Worm (Caenorhabditis elegans) whole organism, L4 larva: ENCODE results near the gene C08A9.3.
"Not testable (repeated sequence)": the region's sequence is repeated elsewhere in the genome, so short reads cannot be mapped to it uniquely, and the experiment has no call there.

Experiments used
- D1046.2 ChIP-seq: fragments of 200-800 bp; sonication (Bioruptor generic); IDR thresholded peaks from 2 replicates; pipeline ENCODE4 v1.3.6; 2022; ENCODE audit warnings: missing genetic modification characterization, missing compliant biosample characterization
- F10B5.3 ChIP-seq: sonication (generic microtip); optimal IDR thresholded peaks from 2 replicates; lab custom pipeline; 2016; ENCODE audit warnings: mild to moderate bottlenecking, missing genetic modification characterization, missing compliant biosample characterization
- F37D6.2 ChIP-seq: sonication (generic microtip); optimal IDR thresholded peaks from 2 replicates; lab custom pipeline; 2016; ENCODE audit warnings: mild to moderate bottlenecking, missing genetic modification characterization, missing compliant biosample characterization
- R02D3.7 ChIP-seq: fragments of 150-350 bp; sonication (generic microtip); optimal IDR thresholded peaks from 3 replicates; lab custom pipeline; 2014; ENCODE audit warnings: missing biosample characterization, missing genetic modification characterization
- Y105C5A.15 ChIP-seq: fragments of 200-800 bp; sonication (Bioruptor generic); IDR thresholded peaks from 2 replicates; pipeline ENCODE4 v1.3.6; 2022; ENCODE audit warnings: missing genetic modification characterization, missing compliant biosample characterization
- Y75B8A.6 ChIP-seq: fragments of 200-800 bp; sonication (Bioruptor generic); IDR thresholded peaks from 2 replicates; pipeline ENCODE4 v1.3.6; 2022; ENCODE audit warnings: missing genetic modification reagents, missing genetic modification characterization, missing compliant biosample characterization
- ZK337.2 ChIP-seq: fragments of 200-800 bp; sonication (Bioruptor generic); IDR thresholded peaks from 2 replicates; pipeline ENCODE4 v1.3.6; 2022; ENCODE audit warnings: missing genetic modification reagents, missing genetic modification characterization, missing compliant biosample characterization
- aly-2 ChIP-seq: sonication (generic microtip); optimal IDR thresholded peaks from 2 replicates; lab custom pipeline; 2018; ENCODE audit warnings: missing biosample characterization, missing genetic modification characterization
- arid-1 ChIP-seq: fragments of 200-800 bp; sonication (Bioruptor generic); conservative IDR thresholded peaks from 2 replicates; pipeline ENCODE4 v1.3.6; 2022; ENCODE audit warnings: missing genetic modification reagents, missing genetic modification characterization, missing compliant biosample characterization
- ceh-62 ChIP-seq: sonication (generic microtip); optimal IDR thresholded peaks from 2 replicates; lab custom pipeline; 2017; ENCODE audit warnings: missing biosample characterization, missing genetic modification characterization
- ceh-82 ChIP-seq: sonication (generic microtip); optimal IDR thresholded peaks from 2 replicates; lab custom pipeline; 2017; ENCODE audit warnings: missing biosample characterization, missing genetic modification characterization
- ces-1 ChIP-seq: fragments of 150-350 bp; sonication (generic microtip); optimal IDR thresholded peaks from 4 replicates; lab custom pipeline; 2014; ENCODE audit warnings: missing biosample characterization, missing genetic modification reagents, missing genetic modification characterization
- cey-2 ChIP-seq: sonication (generic microtip); optimal IDR thresholded peaks from 3 replicates; lab custom pipeline; 2017; ENCODE audit warnings: missing genetic modification characterization, mild to moderate bottlenecking, missing compliant biosample characterization, antibody characterized with exemption, borderline replicate concordance; ENCODE audit not compliant: insufficient read depth
- daf-8 ChIP-seq: fragments of 200-800 bp; sonication (Bioruptor generic); IDR thresholded peaks from 2 replicates; pipeline ENCODE4 v1.3.6; 2022; ENCODE audit warnings: missing genetic modification characterization, missing compliant biosample characterization
- dmd-6 ChIP-seq: fragments of 200-800 bp; sonication (Bioruptor generic); IDR thresholded peaks from 2 replicates; pipeline ENCODE4 v1.3.6; 2022; ENCODE audit warnings: missing genetic modification reagents, missing genetic modification characterization, missing compliant biosample characterization
- dmd-8 ChIP-seq: fragments of 200-800 bp; sonication (Bioruptor generic); IDR thresholded peaks from 2 replicates; pipeline ENCODE4 v1.3.6; 2022; ENCODE audit warnings: missing genetic modification characterization, missing compliant biosample characterization
- dve-1 ChIP-seq: sonication (generic microtip); optimal IDR thresholded peaks from 2 replicates; lab custom pipeline; 2017; ENCODE audit warnings: antibody characterized with exemption, mild to moderate bottlenecking, missing genetic modification characterization, missing compliant biosample characterization; ENCODE audit not compliant: insufficient read depth
- hif-1 ChIP-seq, 2 experiments: sonication (generic microtip); optimal IDR thresholded peaks; 2 replicates each; lab custom pipeline; 2016 to 2017; ENCODE audit warnings: missing compliant biosample characterization in 2 of 2, missing genetic modification characterization in 2 of 2, missing genetic modification reagents in 2 of 2, missing genotype in 2 of 2, mild to moderate bottlenecking in 1 of 2
- lin-15B ChIP-seq: fragments of 150-350 bp; sonication (generic microtip); optimal IDR thresholded peaks from 3 replicates; lab custom pipeline; 2014; ENCODE audit warnings: missing biosample characterization, missing genetic modification characterization
- lin-39 ChIP-seq: fragments of 150-350 bp; optimal IDR thresholded peaks from 2 replicates; lab custom pipeline; 2014; ENCODE audit warnings: missing biosample characterization, missing genetic modification reagents, missing genetic modification characterization
- madf-5 ChIP-seq, 2 experiments: fragments of 200-800 bp; sonication (Bioruptor generic); IDR thresholded peaks; 2 replicates each; pipeline ENCODE4 v1.3.6; 2022; ENCODE audit warnings: missing compliant biosample characterization in 2 of 2, missing genetic modification characterization in 2 of 2
- madf-9 ChIP-seq: fragments of 200-800 bp; sonication (Bioruptor generic); conservative IDR thresholded peaks from 2 replicates; pipeline ENCODE4 v1.3.6; 2022; ENCODE audit warnings: missing genetic modification reagents, missing genetic modification characterization, missing compliant biosample characterization
- mdl-1 ChIP-seq, 2 experiments: fragments of 150-350 bp in 1 of 2; sonication (generic microtip) in 1 of 2; optimal IDR thresholded peaks; 2 replicates each; lab custom pipeline; 2014 to 2017; ENCODE audit warnings: missing biosample characterization in 2 of 2, missing genetic modification characterization in 2 of 2
- mdt-29 ChIP-seq: fragments of 200-800 bp; sonication (Bioruptor generic); IDR thresholded peaks from 2 replicates; pipeline ENCODE4 v1.3.6; 2022; ENCODE audit warnings: missing genetic modification reagents, missing genetic modification characterization, missing compliant biosample characterization
- nhr-237 ChIP-seq: sonication (generic microtip); optimal IDR thresholded peaks from 2 replicates; lab custom pipeline; 2017; ENCODE audit warnings: missing biosample characterization, missing genetic modification characterization
- nhr-25 ChIP-seq: sonication (generic microtip); optimal IDR thresholded peaks from 2 replicates; lab custom pipeline; 2017; ENCODE audit warnings: missing genetic modification characterization, mild to moderate bottlenecking, missing compliant biosample characterization, antibody characterized with exemption, moderate library complexity, borderline replicate concordance; ENCODE audit not compliant: insufficient read depth
- nhr-42 ChIP-seq: fragments of 200-800 bp; sonication (Bioruptor generic); IDR thresholded peaks from 2 replicates; pipeline ENCODE4 v1.3.6; 2022; ENCODE audit warnings: missing genetic modification characterization, missing compliant biosample characterization
- nhr-6 ChIP-seq: fragments of 150-350 bp; optimal IDR thresholded peaks from 2 replicates; lab custom pipeline; 2014; ENCODE audit warnings: missing biosample characterization, missing genetic modification characterization
- nhr-76 ChIP-seq: fragments of 150-350 bp; optimal IDR thresholded peaks from 2 replicates; lab custom pipeline; 2014; ENCODE audit warnings: missing biosample characterization, missing genetic modification characterization
- php-3 ChIP-seq: fragments of 200-800 bp; sonication (Bioruptor generic); IDR thresholded peaks from 2 replicates; pipeline ENCODE4 v1.3.6; 2022; ENCODE audit warnings: missing genetic modification reagents, missing genetic modification characterization, missing compliant biosample characterization
- pqm-1 ChIP-seq: sonication (generic microtip); optimal IDR thresholded peaks from 2 replicates; lab custom pipeline; 2017; ENCODE audit warnings: missing biosample characterization, missing genetic modification characterization
- rbr-2 ChIP-seq: sonication (generic microtip); optimal IDR thresholded peaks from 2 replicates; lab custom pipeline; 2016; ENCODE audit warnings: missing genotype, missing genetic modification characterization, missing compliant biosample characterization
- skn-1 ChIP-seq: fragments of 150-350 bp; optimal IDR thresholded peaks from 2 replicates; lab custom pipeline; 2014; ENCODE audit warnings: missing biosample characterization, missing genetic modification characterization
- spr-1 ChIP-seq: sonication (generic microtip); optimal IDR thresholded peaks from 2 replicates; lab custom pipeline; 2016; ENCODE audit warnings: mild to moderate bottlenecking, missing genetic modification characterization, missing compliant biosample characterization
- unc-39 ChIP-seq: sonication (generic microtip); optimal IDR thresholded peaks from 2 replicates; lab custom pipeline; 2017; ENCODE audit warnings: missing biosample characterization, missing genetic modification characterization
- zfp-2 ChIP-seq: sonication (generic microtip); optimal IDR thresholded peaks from 2 replicates; lab custom pipeline; 2016; ENCODE audit warnings: mild to moderate bottlenecking, missing genetic modification characterization, missing compliant biosample characterization
- zip-11 ChIP-seq: fragments of 200-800 bp; sonication (Bioruptor generic); IDR thresholded peaks from 2 replicates; pipeline ENCODE4 v1.3.6; 2022; ENCODE audit warnings: missing genetic modification characterization, missing compliant biosample characterization

C08A9.3 gene

ce11 chrX:17135704-17136103 is 42.6 kb upstream of the C08A9.3 start (continued):
- TF ChIP-seq php-3: 0 out of 2 replicates have a peak, but pooled peaks have one; percentile 0
- no peak for TF ChIP-seq lin-15B (tag; lab: Kevin White, UChicago)
- no peak for TF ChIP-seq nhr-25
- no peak for TF ChIP-seq F10B5.3 (tag; lab: Kevin White, UChicago)
- no peak for TF ChIP-seq ZK337.2 (GFP tag; lab: Robert Waterston, UW)
- TF ChIP-seq spr-1: no peak
- no peak for TF ChIP-seq mdl-1 (tag; optimal IDR thresholded peaks at IDR 0.05; lab: Kevin White, UChicago)

- TF ChIP-seq lin-39 (tag; lab: Kevin White, UChicago) (no peak), rbr-2 (tag; lab: Kevin White, UChicago) (no peak), D1046.2 (GFP tag; lab: Robert Waterston, UW) (no peak), nhr-6 (tag; lab: Kevin White, UChicago) (no peak), ceh-82 (no peak), ceh-62 (tag; lab: Kevin White, UChicago) (no peak)
Measured at ce11 chrX:17134427-17134826, 41.3 kb upstream of the C08A9.3 start, which contains the start of gene K09E3.7. Gene K09E3.7 (minus strand): TSS chrX:17134527.

ce11 chrX:17117359-17117758 is 24.3 kb upstream of the C08A9.3 start, which contains the start of gene K09E3.2:
Gene K09E3.2 (plus strand): TSS chrX:17117659.
- not testable (repeated sequence) for TF ChIP-seq madf-9; Y75B8A.6; skn-1 (tag; lab: Kevin White, UChicago)

- TF ChIP-seq aly-2: no peak
- no peak for TF ChIP-seq dmd-8 (GFP tag; lab: Robert Waterston, UW)
- TF ChIP-seq daf-8 (GFP tag; lab: Robert Waterston, UW): no peak
- TF ChIP-seq dmd-6 (GFP tag; lab: Robert Waterston, UW): no peak
- no peak for TF ChIP-seq hif-1 (tag; optimal IDR thresholded peaks at IDR 0.05; lab: Kevin White, UChicago)
- TF ChIP-seq pqm-1 (tag; lab: Kevin White, UChicago): no peak
- TF ChIP-seq dve-1 (tag; lab: Kevin White, UChicago): no peak
- no peak for TF ChIP-seq nhr-237 (tag; lab: Kevin White, UChicago)
- TF ChIP-seq zfp-2: no peak
- no peak for TF ChIP-seq madf-5 (GFP tag; IDR thresholded peaks at IDR 0.05; lab: Robert Waterston, UW)
- no peak for TF ChIP-seq mdt-29 (GFP tag; lab: Robert Waterston, UW)
- no peak for TF ChIP-seq R02D3.7
- TF ChIP-seq nhr-76 (tag; lab: Kevin White, UChicago): no peak
- no peak for TF ChIP-seq F37D6.2 (tag; lab: Kevin White, UChicago)
- no peak for TF ChIP-seq Y105C5A.15
- no peak for TF ChIP-seq arid-1 (GFP tag; lab: Robert Waterston, UW)
- TF ChIP-seq unc-39 (tag; lab: Kevin White, UChicago): no peak
Measured at ce11 chrX:17115089-17115488, 22.0 kb upstream of the C08A9.3 start, which contains the start of gene lido-6. Gene lido-6 (minus strand): TSS chrX:17115189.

ce11 chrX:17110555-17110954 is 17.5 kb upstream of the C08A9.3 start, which contains the start of gene lido-5:
Gene lido-5 (minus strand): TSS chrX:17110655.
- TF ChIP-seq nhr-42 (GFP tag; lab: Robert Waterston, UW): no peak
- TF ChIP-seq cey-2: no peak
- no peak for TF ChIP-seq Y105C5A.15
- TF ChIP-seq zip-11: no peak
- no peak for TF ChIP-seq unc-39 (tag; lab: Kevin White, UChicago)
- TF ChIP-seq ces-1 (GFP tag; lab: Kevin White, UChicago): no peak
